Worm (Caenorhabditis elegans): ENCODE results near the gene fkh-5.

The fkh-5 gene

DNA sequence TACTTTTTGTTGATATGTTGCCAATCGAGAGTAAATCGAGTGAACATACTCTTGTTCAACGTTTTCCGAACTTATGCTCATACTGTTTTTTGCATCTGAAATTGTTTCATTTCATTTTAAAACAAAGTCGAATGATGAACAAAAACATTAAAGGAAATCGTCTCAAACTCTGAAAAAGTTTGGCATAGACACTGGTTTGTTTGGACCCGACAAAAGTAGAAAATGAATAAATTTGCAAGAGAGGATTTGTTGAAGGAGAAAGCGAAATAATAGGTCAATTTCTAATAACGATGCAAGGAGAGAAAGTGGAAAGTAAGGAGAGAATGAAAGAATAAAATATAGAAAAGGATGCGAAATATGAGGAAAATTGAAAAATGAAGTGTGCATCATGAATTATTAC, 30.2 kb downstream of the fkh-5 start, which contains the start of gene C35D10.12:
Gene C35D10.12, minus strand, starts transcription at position 101 of the 400 bp plus-strand sequence.
- TF ChIP-seq tra-4 (tag; optimal IDR thresholded peaks at IDR 0.05) (no peak), aly-1 (tag; optimal IDR thresholded peaks at IDR 0.05) (no peak), ceh-36 (tag; optimal IDR thresholded peaks at IDR 0.05) (no peak), flt-1 (GFP tag; IDR thresholded peaks at IDR 0.05) (no peak), tbx-37 (GFP tag; conservative IDR thresholded peaks at IDR 0.05) (no peak), scrt-1 (GFP tag; IDR thresholded peaks at IDR 0.05) (no peak), F13C5.2 (tag; optimal IDR thresholded peaks at IDR 0.05) (no peak)

DNA sequence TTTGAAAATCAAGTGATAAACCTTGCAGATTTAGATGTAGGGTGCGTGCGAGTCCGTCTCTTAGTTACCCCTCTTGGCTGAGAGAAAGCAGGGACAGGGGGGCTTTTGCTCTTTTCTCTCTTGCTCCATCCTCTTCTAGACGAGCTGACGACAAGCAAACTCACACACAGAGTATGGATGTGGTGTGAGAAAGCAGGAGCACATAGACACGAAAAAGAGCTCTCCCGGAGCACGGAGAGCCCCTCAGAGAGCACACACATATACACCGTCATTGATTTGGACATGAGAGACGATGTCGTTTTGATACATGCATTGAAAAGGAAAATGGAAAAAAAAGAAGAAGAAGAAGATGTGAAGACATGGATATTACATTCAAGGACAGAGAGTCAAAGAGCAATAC, 31.2 kb downstream of the fkh-5 start:
- TF ChIP-seq hmg-4 (GFP tag; optimal IDR thresholded peaks at IDR 0.05), result no peak
- no peak for TF ChIP-seq sea-1 (GFP tag; conservative IDR thresholded peaks at IDR 0.05)

DNA sequence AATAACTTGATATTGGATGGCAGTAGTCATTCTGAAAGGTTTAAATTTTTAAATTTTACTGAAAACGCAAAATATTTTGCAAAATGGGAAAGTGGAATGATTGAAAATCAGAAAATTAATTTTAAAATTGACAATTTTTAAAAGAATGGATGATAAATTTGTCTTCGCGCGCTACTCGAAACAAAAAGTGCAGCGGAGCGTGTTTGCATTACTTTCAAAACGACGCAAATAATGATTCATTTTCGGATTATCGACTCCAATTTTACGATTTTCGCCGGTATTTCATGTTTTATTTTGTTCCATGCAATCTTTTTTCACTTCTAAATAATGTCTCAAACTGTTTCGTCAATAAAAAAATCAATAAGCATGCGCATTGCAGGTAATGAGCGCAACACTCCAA, 33.8 kb downstream of the fkh-5 start, which contains the start of the genes tost-1 and arx-6:
Gene tost-1, minus strand, starts transcription at position 31 of the 400 bp plus-strand sequence.
Gene arx-6, plus strand, starts transcription at position 378 of the 400 bp plus-strand sequence.
- TF ChIP-seq ama-1 (optimal IDR thresholded peaks at IDR 0.05) (no peak), hmg-4 (GFP tag; optimal IDR thresholded peaks at IDR 0.05) (peak; percentile 35)

DNA sequence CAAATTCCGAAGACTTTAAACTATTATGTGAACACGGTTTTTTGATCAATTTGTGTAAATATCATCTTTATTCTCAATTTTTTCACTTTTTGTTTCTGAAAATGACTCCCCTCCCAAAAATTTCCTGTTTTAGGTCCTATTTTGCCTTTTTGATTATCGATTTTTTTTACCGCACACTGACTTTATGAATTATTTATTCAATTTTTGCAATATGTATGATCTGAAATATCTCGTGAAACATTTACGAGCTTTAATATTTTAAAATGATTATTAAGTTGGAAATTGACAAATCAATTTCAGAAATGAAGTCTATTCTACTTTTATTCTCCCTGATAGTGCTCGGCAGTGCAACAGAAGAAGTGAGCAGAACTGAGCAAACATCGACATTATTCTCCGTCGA, 35.0 kb downstream of the fkh-5 start, which contains the start of gene C35D10.1:
Gene C35D10.1, plus strand, starts transcription at position 301 of the 400 bp plus-strand sequence.
- TF ChIP-seq flt-1 (GFP tag; IDR thresholded peaks at IDR 0.05), result no peak
- no peak for TF ChIP-seq hmg-4 (GFP tag; optimal IDR thresholded peaks at IDR 0.05)
- no peak for TF ChIP-seq F13C5.2 (tag; optimal IDR thresholded peaks at IDR 0.05)
- no peak for TF ChIP-seq B0310.2 (tag; optimal IDR thresholded peaks at IDR 0.05)
- TF ChIP-seq scrt-1 (GFP tag; IDR thresholded peaks at IDR 0.05), result no peak
- TF ChIP-seq tra-4 (tag; optimal IDR thresholded peaks at IDR 0.05), result no peak
- TF ChIP-seq ceh-36 (tag; optimal IDR thresholded peaks at IDR 0.05), result no peak
- no peak for TF ChIP-seq ets-7 (tag; optimal IDR thresholded peaks at IDR 0.05)
- TF ChIP-seq aly-1 (tag; optimal IDR thresholded peaks at IDR 0.05), result no peak

DNA sequence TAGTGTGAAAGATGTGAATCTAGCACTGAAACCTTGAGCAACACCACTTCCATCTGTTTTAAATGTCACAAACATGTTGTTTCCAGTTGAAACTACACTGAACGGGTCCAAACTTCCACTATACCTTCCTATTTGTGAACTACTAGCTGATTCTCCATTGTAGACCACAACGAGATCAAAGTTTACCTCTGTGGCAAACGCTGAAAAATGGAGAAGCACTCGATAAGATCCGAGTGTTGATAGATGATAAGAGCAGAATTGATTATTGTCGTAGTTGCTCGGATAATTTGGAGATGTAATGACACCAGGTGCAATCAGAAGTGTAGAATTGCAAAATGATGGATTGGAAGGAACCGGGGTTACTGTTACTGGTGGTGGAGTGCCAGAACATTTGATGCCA, 37.5 kb downstream of the fkh-5 start:
- TF ChIP-seq flt-1 (GFP tag; IDR thresholded peaks at IDR 0.05), result no peak

DNA sequence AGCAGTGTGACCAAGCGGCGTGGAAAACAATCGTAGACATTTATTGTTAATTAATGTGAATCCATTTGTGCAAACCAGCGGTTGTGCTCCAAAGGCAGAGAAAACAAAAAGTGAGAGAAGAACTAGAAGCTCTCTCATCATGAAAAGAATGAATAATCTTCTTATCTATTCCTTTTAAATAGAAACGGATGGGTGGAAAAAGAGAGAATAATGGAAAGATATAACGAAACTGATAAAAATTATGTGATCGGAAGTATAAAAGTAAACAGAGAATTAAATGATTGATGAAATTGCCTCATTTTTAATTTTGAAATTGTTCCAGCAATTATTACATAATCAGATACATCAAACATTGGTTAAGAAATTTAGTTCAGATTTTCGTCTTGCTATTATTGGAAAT, 39.0 kb downstream of the fkh-5 start, which contains the start of gene clec-5:
Gene clec-5, minus strand, starts transcription at position 178 of the 400 bp plus-strand sequence.
- TF ChIP-seq tbx-37 (GFP tag; conservative IDR thresholded peaks at IDR 0.05), result no peak
- TF ChIP-seq hnd-1 (tag; optimal IDR thresholded peaks at IDR 0.05), result no peak
- no peak for TF ChIP-seq ama-1 (optimal IDR thresholded peaks at IDR 0.05)
- TF ChIP-seq hmbx-1 (tag; optimal IDR thresholded peaks at IDR 0.05), result no peak
- no peak for TF ChIP-seq F13C5.2 (tag; optimal IDR thresholded peaks at IDR 0.05)
- no peak for TF ChIP-seq aly-1 (tag; optimal IDR thresholded peaks at IDR 0.05)
- TF ChIP-seq B0310.2 (tag; optimal IDR thresholded peaks at IDR 0.05), result no peak
- TF ChIP-seq tbx-11 (GFP tag; IDR thresholded peaks at IDR 0.05), result no peak
- no peak for TF ChIP-seq hmg-4 (GFP tag; optimal IDR thresholded peaks at IDR 0.05)
- TF ChIP-seq flt-1 (GFP tag; IDR thresholded peaks at IDR 0.05), result no peak
- TF ChIP-seq ceh-13 (GFP tag; optimal IDR thresholded peaks at IDR 0.05), result no peak
- no peak for TF ChIP-seq ets-7 (tag; optimal IDR thresholded peaks at IDR 0.05)
- no peak for TF ChIP-seq sea-1 (GFP tag; conservative IDR thresholded peaks at IDR 0.05)
- no peak for TF ChIP-seq scrt-1 (GFP tag; IDR thresholded peaks at IDR 0.05)
- no peak for TF ChIP-seq tra-4 (tag; optimal IDR thresholded peaks at IDR 0.05)
- TF ChIP-seq ceh-36 (tag; optimal IDR thresholded peaks at IDR 0.05), result no peak
- no peak for TF ChIP-seq pes-1 (GFP tag; IDR thresholded peaks at IDR 0.05)

DNA sequence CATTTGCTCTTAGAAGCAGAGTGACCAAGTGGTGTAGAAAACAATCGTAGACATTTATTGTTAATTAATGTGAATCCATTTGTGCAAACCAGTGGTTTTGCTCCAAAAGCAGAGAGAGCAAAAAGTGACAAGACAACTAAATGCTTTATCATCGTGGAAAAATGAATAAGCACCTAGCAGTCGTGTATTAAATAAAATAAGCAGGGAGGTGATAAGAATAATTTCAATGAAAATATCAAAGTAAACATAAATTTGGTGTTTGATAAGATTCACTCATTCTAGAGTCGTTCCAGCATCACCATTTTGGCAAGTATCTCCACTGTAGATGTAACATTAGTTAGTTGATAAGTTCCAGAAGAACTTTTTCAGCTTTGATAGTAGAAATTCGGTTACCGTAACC, 42.8 kb downstream of the fkh-5 start, which contains the start of gene clec-6:
Gene clec-6, minus strand, starts transcription at position 154 of the 400 bp plus-strand sequence.
- TF ChIP-seq pes-1 (GFP tag; IDR thresholded peaks at IDR 0.05) (no peak), aly-1 (tag; optimal IDR thresholded peaks at IDR 0.05) (no peak), ceh-36 (tag; optimal IDR thresholded peaks at IDR 0.05) (no peak), B0310.2 (tag; optimal IDR thresholded peaks at IDR 0.05) (no peak), ets-7 (tag; optimal IDR thresholded peaks at IDR 0.05) (no peak), scrt-1 (GFP tag; IDR thresholded peaks at IDR 0.05) (no peak), ama-1 (optimal IDR thresholded peaks at IDR 0.05) (no peak), tbx-37 (GFP tag; conservative IDR thresholded peaks at IDR 0.05) (no peak), F13C5.2 (tag; optimal IDR thresholded peaks at IDR 0.05) (no peak), sea-1 (GFP tag; conservative IDR thresholded peaks at IDR 0.05) (no peak), hmbx-1 (tag; optimal IDR thresholded peaks at IDR 0.05) (no peak), flt-1 (GFP tag; IDR thresholded peaks at IDR 0.05) (no peak), tbx-11 (GFP tag; IDR thresholded peaks at IDR 0.05) (no peak), hmg-4 (GFP tag; optimal IDR thresholded peaks at IDR 0.05) (no peak), hnd-1 (tag; optimal IDR thresholded peaks at IDR 0.05) (no peak), ceh-13 (GFP tag; optimal IDR thresholded peaks at IDR 0.05) (no peak), tra-4 (tag; optimal IDR thresholded peaks at IDR 0.05) (no peak)

DNA sequence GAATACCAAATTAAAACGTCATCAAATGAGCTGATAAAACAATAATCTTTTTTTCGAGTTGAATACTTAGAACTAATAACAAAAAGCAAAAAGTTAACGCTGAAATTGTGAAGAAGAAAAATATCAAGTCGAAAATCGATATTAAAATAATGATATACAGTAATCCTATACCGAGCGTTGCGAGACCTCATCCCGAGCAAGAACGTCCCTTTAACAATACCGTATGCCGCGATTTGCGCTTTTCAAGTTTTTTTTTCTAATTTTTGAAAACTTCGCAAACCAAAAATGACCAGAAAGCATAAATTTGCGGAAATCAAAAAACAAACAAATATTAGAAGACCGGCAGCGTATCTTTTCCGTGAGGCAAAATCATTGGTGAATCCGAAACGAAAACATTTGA, 46.5 kb downstream of the fkh-5 start, which contains the start of gene F26F4.5:
Gene F26F4.5, minus strand, starts transcription at position 256 of the 400 bp plus-strand sequence.
- TF ChIP-seq hmg-4 (GFP tag; optimal IDR thresholded peaks at IDR 0.05), result no peak
- TF ChIP-seq aly-1 (tag; optimal IDR thresholded peaks at IDR 0.05), result no peak
- no peak for TF ChIP-seq sea-1 (GFP tag; conservative IDR thresholded peaks at IDR 0.05)
- no peak for TF ChIP-seq tra-4 (tag; optimal IDR thresholded peaks at IDR 0.05)
- no peak for TF ChIP-seq scrt-1 (GFP tag; IDR thresholded peaks at IDR 0.05)
- no peak for TF ChIP-seq F13C5.2 (tag; optimal IDR thresholded peaks at IDR 0.05)
- no peak for TF ChIP-seq pes-1 (GFP tag; IDR thresholded peaks at IDR 0.05)
- no peak for TF ChIP-seq ets-7 (tag; optimal IDR thresholded peaks at IDR 0.05)

DNA sequence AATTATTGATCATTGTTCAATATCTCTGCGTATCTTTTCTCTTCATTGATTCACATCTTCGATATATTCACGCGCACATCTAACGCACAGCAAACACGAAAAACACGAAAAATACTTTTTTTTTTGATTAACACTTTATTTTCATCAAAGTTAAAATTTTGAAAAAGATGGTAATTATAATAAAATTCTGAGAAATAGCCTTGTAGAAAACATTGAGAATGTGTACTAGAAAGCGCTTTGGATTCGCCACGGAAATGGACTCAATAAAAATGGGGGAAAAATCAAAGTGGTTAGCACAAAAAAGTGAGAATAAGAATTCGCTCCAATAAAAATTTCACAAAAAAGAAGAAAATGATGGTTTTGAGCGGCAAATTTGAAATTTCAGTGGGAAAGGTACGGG, 49.1 kb downstream of the fkh-5 start, which contains the start of gene F26F4.6:
Gene F26F4.6, minus strand, starts transcription at position 101 of the 400 bp plus-strand sequence.
- TF ChIP-seq ceh-36 (tag; optimal IDR thresholded peaks at IDR 0.05) (no peak), ets-7 (tag; optimal IDR thresholded peaks at IDR 0.05) (no peak), ama-1 (optimal IDR thresholded peaks at IDR 0.05) (no peak), tbx-37 (GFP tag; conservative IDR thresholded peaks at IDR 0.05) (no peak), pes-1 (GFP tag; IDR thresholded peaks at IDR 0.05) (no peak)

Measured in whole organism, early embryonic.